Worm (Caenorhabditis elegans): ENCODE results near the gene C16C8.17.

The C16C8.17 gene

DNA sequence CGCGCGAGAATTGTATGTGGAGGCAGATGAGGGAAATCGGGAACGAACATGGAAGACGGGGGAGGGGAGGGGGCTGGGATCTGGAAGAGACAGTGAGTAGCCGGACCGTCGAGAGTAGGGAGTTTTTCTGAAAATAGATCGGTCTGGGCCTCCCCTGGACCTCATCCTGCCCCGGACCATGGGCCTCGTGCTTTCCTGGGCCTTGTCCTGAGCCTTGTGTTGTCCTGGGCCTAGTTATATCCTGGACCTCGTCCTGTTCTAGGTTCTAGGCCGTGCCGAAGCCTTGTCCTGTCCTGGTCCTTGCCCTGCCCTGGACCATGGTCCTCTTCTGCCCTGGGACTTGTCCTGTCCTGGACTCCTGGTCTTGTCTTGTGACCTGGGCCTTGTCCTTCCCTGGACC, 3.2 kb upstream of the C16C8.17 start:
- TF ChIP-seq ceh-83 (GFP tag; optimal IDR thresholded peaks at IDR 0.05) (peak; percentile 33), lin-13 (tag; optimal IDR thresholded peaks at IDR 0.05) (no peak)

DNA sequence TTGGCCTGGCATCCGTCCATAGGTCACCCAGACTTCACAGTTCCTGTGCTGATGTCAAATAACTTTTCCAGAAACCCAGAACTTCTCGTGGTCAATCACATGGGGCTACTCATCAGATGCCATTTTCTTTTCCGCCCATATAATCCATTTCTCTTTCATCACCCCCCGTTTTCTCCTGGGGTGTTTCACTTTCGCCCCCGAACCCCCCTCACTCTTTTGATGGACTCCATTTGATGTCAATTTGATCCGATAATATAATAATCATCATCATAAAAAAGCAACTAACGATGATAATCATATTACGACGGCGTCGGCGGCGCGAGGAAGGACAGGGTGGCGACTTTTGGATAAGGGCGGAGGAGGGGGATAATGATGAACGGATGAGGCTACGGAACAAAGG, 2.3 kb upstream of the C16C8.17 start:
- TF ChIP-seq nhr-2 (tag; optimal IDR thresholded peaks at IDR 0.05), result no peak
- no peak for TF ChIP-seq unc-62 (GFP tag; optimal IDR thresholded peaks at IDR 0.05)
- TF ChIP-seq blmp-1 (tag; optimal IDR thresholded peaks at IDR 0.05), result peak; percentile 90
- no peak for TF ChIP-seq bed-3 (GFP tag; optimal IDR thresholded peaks at IDR 0.05)
- TF ChIP-seq cnd-1 (tag; optimal IDR thresholded peaks at IDR 0.05), result no peak

DNA sequence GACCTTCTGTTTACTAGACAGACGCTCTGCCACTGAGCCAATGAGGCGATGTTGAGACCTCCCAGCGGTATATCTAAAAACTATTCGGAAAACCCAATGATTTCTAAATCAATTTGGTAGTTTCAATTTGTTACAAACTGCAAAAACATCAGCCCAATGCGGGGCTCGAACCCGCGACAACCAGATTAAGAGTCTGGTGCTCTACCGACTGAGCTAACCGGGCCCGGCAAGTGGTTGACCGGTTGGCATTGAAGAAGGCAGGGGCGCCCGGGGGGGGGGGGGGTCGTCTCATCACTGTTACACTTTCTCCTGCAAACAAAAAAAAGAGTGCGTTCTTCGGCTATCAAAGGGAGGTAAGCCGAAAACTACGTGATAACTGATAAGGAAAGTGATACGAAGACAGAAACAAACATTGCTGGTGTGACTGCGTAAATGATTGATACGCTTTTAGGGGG, 1.4 kb upstream of the C16C8.17 start:
- TF ChIP-seq mep-1 (tag; optimal IDR thresholded peaks at IDR 0.05), result no peak
- no peak for TF ChIP-seq nhr-237 (tag; optimal IDR thresholded peaks at IDR 0.05)
- TF ChIP-seq elt-1 (tag; optimal IDR thresholded peaks at IDR 0.05; ENCODE audit: borderline replicate concordance, insufficient read depth), result no peak
- peak; percentile 24 for TF ChIP-seq flh-1 (GFP tag; optimal IDR thresholded peaks at IDR 0.05)
- peak; percentile 64 for TF ChIP-seq mls-2 (tag; optimal IDR thresholded peaks at IDR 0.05)
- no peak for TF ChIP-seq ceh-39 (tag; optimal IDR thresholded peaks at IDR 0.05)
- TF ChIP-seq snpc-4 (tag; optimal IDR thresholded peaks at IDR 0.05), result no peak
- no peak for TF ChIP-seq unc-39 (tag; optimal IDR thresholded peaks at IDR 0.05)
- TF ChIP-seq bed-3 (GFP tag; optimal IDR thresholded peaks at IDR 0.05), result peak; percentile 33
- TF ChIP-seq hlh-1 (tag; optimal IDR thresholded peaks at IDR 0.05), result no peak
- TF ChIP-seq nhr-12 (tag; optimal IDR thresholded peaks at IDR 0.05), result no peak
- TF ChIP-seq M03D4.4 (tag; optimal IDR thresholded peaks at IDR 0.05), result peak; percentile 76
- TF ChIP-seq nhr-28 (tag; optimal IDR thresholded peaks at IDR 0.05), result no peak
- peak; percentile 68 for TF ChIP-seq drap-1 (GFP tag; optimal IDR thresholded peaks at IDR 0.05)
- TF ChIP-seq blmp-1 (tag; optimal IDR thresholded peaks at IDR 0.05), result no peak
- TF ChIP-seq unc-120 (tag; optimal IDR thresholded peaks at IDR 0.05; ENCODE audit: poor library complexity, severe bottlenecking), result peak; percentile 37
- no peak for TF ChIP-seq ceh-43 (GFP tag; optimal IDR thresholded peaks at IDR 0.05)
- TF ChIP-seq elt-3 (tag; optimal IDR thresholded peaks at IDR 0.05), result no peak
- TF ChIP-seq cnd-1 (tag; optimal IDR thresholded peaks at IDR 0.05), result peak; percentile 66
- no peak for TF ChIP-seq ces-1 (GFP tag; optimal IDR thresholded peaks at IDR 0.05)
- peak; percentile 55 for TF ChIP-seq sem-2 (GFP tag; optimal IDR thresholded peaks at IDR 0.05)
- TF ChIP-seq lin-32 (GFP tag; optimal IDR thresholded peaks at IDR 0.05), result peak; percentile 65
- no peak for TF ChIP-seq tbx-8 (GFP tag; optimal IDR thresholded peaks at IDR 0.05)
- TF ChIP-seq ham-2 (GFP tag; optimal IDR thresholded peaks at IDR 0.05), result peak; percentile 68
- no peak for TF ChIP-seq ztf-11 (tag; optimal IDR thresholded peaks at IDR 0.05)
- TF ChIP-seq nhr-2 (tag; optimal IDR thresholded peaks at IDR 0.05), result no peak
- TF ChIP-seq pha-4 (tag; optimal IDR thresholded peaks at IDR 0.05), result no peak
- no peak for TF ChIP-seq nhr-76 (tag; optimal IDR thresholded peaks at IDR 0.05)
- peak; percentile 71 for TF ChIP-seq sptf-1 (tag; optimal IDR thresholded peaks at IDR 0.05)
- TF ChIP-seq ceh-83 (GFP tag; optimal IDR thresholded peaks at IDR 0.05), result peak; percentile 88
- no peak for TF ChIP-seq unc-62 (GFP tag; optimal IDR thresholded peaks at IDR 0.05)
- no peak for TF ChIP-seq mab-5 (tag; optimal IDR thresholded peaks at IDR 0.05)
- TF ChIP-seq zip-8 (tag; optimal IDR thresholded peaks at IDR 0.05), result no peak
- TF ChIP-seq lsy-2 (tag; optimal IDR thresholded peaks at IDR 0.05), result no peak
- TF ChIP-seq lin-13 (tag; optimal IDR thresholded peaks at IDR 0.05), result no peak

DNA sequence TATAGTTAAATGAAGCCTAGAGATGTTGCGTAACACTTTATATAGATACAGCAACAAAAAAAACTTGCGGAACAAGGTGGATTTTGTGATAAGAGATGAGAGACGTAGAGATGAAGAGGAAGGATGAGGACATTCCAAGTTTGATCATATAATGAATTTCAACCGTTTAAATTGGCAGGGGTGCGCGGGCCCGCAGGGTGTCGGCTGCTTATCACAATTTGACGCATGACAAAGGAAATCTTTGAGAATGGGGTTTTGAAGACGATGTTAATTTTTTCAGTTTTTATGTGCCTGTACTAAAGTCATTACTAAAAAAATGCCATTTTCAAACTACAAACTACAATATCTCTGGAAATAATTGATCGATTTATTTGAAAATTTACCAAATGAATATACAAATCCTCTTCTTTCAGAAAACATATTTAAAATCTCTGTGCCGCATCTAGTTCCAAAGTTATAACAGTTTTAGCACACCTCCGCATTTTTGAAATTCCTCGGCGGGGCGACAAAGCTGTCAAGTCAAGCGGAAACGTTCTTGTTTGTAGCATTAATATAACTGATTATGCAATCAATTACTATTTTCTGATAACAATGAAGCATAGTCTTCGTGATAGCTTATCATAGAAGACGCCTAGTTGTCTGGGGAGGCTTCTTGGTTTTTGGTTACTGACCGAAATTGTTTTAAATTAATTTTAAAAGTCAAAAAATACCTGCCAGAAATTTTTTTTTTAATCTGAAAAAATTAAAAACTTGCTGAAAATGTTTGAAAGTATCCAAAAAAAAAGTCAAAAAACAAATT, 586 bp upstream of the C16C8.17 start:
- TF ChIP-seq ztf-11 (tag; optimal IDR thresholded peaks at IDR 0.05) (no peak), zip-8 (tag; optimal IDR thresholded peaks at IDR 0.05) (peak; percentile 64), cnd-1 (tag; optimal IDR thresholded peaks at IDR 0.05) (no peak), M03D4.4 (tag; optimal IDR thresholded peaks at IDR 0.05) (no peak), tbx-8 (GFP tag; optimal IDR thresholded peaks at IDR 0.05) (no peak)
